Fruit fly (Drosophila melanogaster) whole organism, adult: ENCODE measurements around the gene CG10761.

ENCODE experiments used
- CG11617 ChIP-seq: fragments of 200-800 bp; sonication (Bioruptor generic); optimal IDR thresholded peaks from 2 replicates; lab custom pipeline; 2017; ENCODE audit warnings: mild to moderate bottlenecking, missing biosample characterization, missing genetic modification reagents, missing genetic modification characterization
- CG14711 ChIP-seq: fragments of 200-800 bp; sonication (Bioruptor generic); optimal IDR thresholded peaks from 2 replicates; lab custom pipeline; 2018; ENCODE audit warnings: missing biosample characterization, mild to moderate bottlenecking, missing genetic modification characterization, moderate library complexity
- CG1620 ChIP-seq: fragments of 200-800 bp; sonication (Bioruptor generic); optimal IDR thresholded peaks from 2 replicates; lab custom pipeline; 2016; ENCODE audit warnings: missing biosample characterization, missing genetic modification characterization
- CG33017 ChIP-seq: fragments of 200-800 bp; sonication (Bioruptor generic); optimal IDR thresholded peaks from 2 replicates; lab custom pipeline; 2018; ENCODE audit warnings: missing biosample characterization, mild to moderate bottlenecking, missing genetic modification characterization, moderate library complexity
- CG5204 ChIP-seq: fragments of 200-800 bp; sonication (Bioruptor generic); optimal IDR thresholded peaks from 2 replicates; lab custom pipeline; 2016; ENCODE audit warnings: missing biosample characterization, missing genetic modification characterization
- CG7045 ChIP-seq: fragments of 200-800 bp; sonication (Bioruptor generic); optimal IDR thresholded peaks from 2 replicates; lab custom pipeline; 2017; ENCODE audit warnings: missing biosample characterization, mild to moderate bottlenecking, missing genetic modification characterization
- Clk ChIP-seq: fragments of 200-800 bp; sonication (Bioruptor generic); optimal IDR thresholded peaks from 2 replicates; lab custom pipeline; 2017; ENCODE audit warnings: missing biosample characterization, missing genetic modification characterization
- bab1 ChIP-seq: fragments of 200-800 bp; sonication (Bioruptor generic); optimal IDR thresholded peaks from 3 replicates; lab custom pipeline; 2019; ENCODE audit warnings: missing biosample characterization, mild to moderate bottlenecking, missing genetic modification characterization, moderate library complexity
- cnc ChIP-seq, 2 experiments: fragments of >200 bp; optimal IDR thresholded peaks; 2 replicates each; lab custom pipeline; 2017
- kay ChIP-seq: fragments of 200-800 bp; sonication (Bioruptor generic); peaks from one replicate; lab custom pipeline; 2016; ENCODE audit warnings: missing biosample characterization, missing genetic modification characterization, borderline replicate concordance
- pad ChIP-seq: fragments of 200-800 bp; sonication (Bioruptor generic); optimal IDR thresholded peaks from 3 replicates; lab custom pipeline; 2017; ENCODE audit warnings: missing biosample characterization, missing genetic modification characterization, mild to moderate bottlenecking, moderate library complexity, missing genetic modification reagents
- tj ChIP-seq: fragments of 200-800 bp; sonication (Bioruptor generic); optimal IDR thresholded peaks from 3 replicates; lab custom pipeline; 2017; ENCODE audit warnings: missing biosample characterization, mild to moderate bottlenecking, missing genetic modification characterization, moderate library complexity
- toe ChIP-seq: fragments of 200-800 bp; sonication (Bioruptor generic); optimal IDR thresholded peaks from 2 replicates; lab custom pipeline; 2016; ENCODE audit warnings: missing biosample characterization, missing genetic modification characterization

DNA sequence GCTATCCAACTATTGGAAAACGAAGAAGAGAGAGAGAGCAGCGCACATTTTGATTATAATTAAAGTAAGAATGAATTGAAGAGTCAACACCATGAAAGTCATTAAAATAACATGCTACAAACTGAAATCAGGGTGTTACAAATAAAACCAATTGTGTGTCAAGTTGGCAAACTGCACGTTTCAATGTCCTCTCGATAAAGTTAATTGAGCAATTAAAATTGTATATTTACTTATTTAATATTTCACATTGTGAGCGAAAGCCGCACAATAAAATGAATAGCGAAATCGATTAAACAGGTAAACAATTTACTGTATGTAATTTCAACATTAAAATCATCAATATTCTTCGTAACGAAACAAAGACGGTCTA, 33.5 kb upstream of the CG10761 start:
- no peak for TF ChIP-seq bab1 (GFP tag; lab: Kevin White, UChicago)
- no peak for TF ChIP-seq CG11617
- no peak for TF ChIP-seq CG14711 (tag; lab: Kevin White, UChicago)
- TF ChIP-seq CG5204 (GFP tag; lab: Kevin White, UChicago), result no peak
- no peak for TF ChIP-seq cnc (optimal IDR thresholded peaks at IDR 0.05; lab: Kevin White, UChicago)
- no peak for TF ChIP-seq tj (GFP tag; lab: Kevin White, UChicago)
- TF ChIP-seq CG7045 (GFP tag; lab: Kevin White, UChicago), result no peak
- TF ChIP-seq Clk (GFP tag; lab: Kevin White, UChicago), result no peak
- TF ChIP-seq CG1620 (GFP tag; lab: Kevin White, UChicago), result no peak
- no peak for TF ChIP-seq pad (GFP tag; lab: Kevin White, UChicago)
- no peak for TF ChIP-seq toe (GFP tag; lab: Kevin White, UChicago)
- no peak for TF ChIP-seq CG33017 (tag; lab: Kevin White, UChicago)
- no peak for TF ChIP-seq kay (GFP tag; lab: Kevin White, UChicago)
